Worm (Caenorhabditis elegans): Measurements from ENCODE around the gene mlc-6.

mlc-6 gene

ce11 chrX:14214520-14215023 lies 31.8 kb downstream of the mlc-6 start, which contains the start of gene K06G5.1:
TSS of gene K06G5.1 (plus strand) at chrX:14214973.
- no peak for TF ChIP-seq nhr-11 (tag; optimal IDR thresholded peaks at IDR 0.05)
- TF ChIP-seq elt-2 (tag; optimal IDR thresholded peaks at IDR 0.05) = peak; percentile 85
- no peak for TF ChIP-seq ttx-3 (tag; optimal IDR thresholded peaks at IDR 0.05)
- no peak for TF ChIP-seq ceh-2 (tag; optimal IDR thresholded peaks at IDR 0.05)
- TF ChIP-seq unc-55 (GFP tag; optimal IDR thresholded peaks at IDR 0.05) = no peak
- TF ChIP-seq tbx-7 (tag; optimal IDR thresholded peaks at IDR 0.05) = no peak
- TF ChIP-seq C38D4.7 (GFP tag; optimal IDR thresholded peaks at IDR 0.05) = no peak
- TF ChIP-seq K09A11.1 (tag; optimal IDR thresholded peaks at IDR 0.05; ENCODE audit: insufficient read depth) = no peak

- TF ChIP-seq K02D7.2 (tag; optimal IDR thresholded peaks at IDR 0.05) (no peak), npax-4 (tag; optimal IDR thresholded peaks at IDR 0.05) (no peak), ceh-30 (tag; optimal IDR thresholded peaks at IDR 0.05) (no peak), pat-9 (tag; optimal IDR thresholded peaks at IDR 0.05) (no peak), ets-4 (tag; optimal IDR thresholded peaks at IDR 0.05) (no peak), nhr-232 (tag; optimal IDR thresholded peaks at IDR 0.05) (no peak), hlh-8 (tag; optimal IDR thresholded peaks at IDR 0.05) (no peak), ahr-1 (tag; optimal IDR thresholded peaks at IDR 0.05) (no peak), ceh-31 (tag; optimal IDR thresholded peaks at IDR 0.05) (no peak)
Measured at ce11 chrX:14213314-14213713, 33.1 kb downstream of the mlc-6 start.

- TF ChIP-seq T23F11.4 (GFP tag; optimal IDR thresholded peaks at IDR 0.05) = no peak
- peak; percentile 75 for TF ChIP-seq elt-2 (tag; optimal IDR thresholded peaks at IDR 0.05)
- TF ChIP-seq ztf-16 (tag; optimal IDR thresholded peaks at IDR 0.05) = no peak
Measured at ce11 chrX:14207942-14208341, 38.5 kb downstream of the mlc-6 start, which contains the start of gene ceh-37. TSS of gene ceh-37 (minus strand) at chrX:14208000.

DNA sequence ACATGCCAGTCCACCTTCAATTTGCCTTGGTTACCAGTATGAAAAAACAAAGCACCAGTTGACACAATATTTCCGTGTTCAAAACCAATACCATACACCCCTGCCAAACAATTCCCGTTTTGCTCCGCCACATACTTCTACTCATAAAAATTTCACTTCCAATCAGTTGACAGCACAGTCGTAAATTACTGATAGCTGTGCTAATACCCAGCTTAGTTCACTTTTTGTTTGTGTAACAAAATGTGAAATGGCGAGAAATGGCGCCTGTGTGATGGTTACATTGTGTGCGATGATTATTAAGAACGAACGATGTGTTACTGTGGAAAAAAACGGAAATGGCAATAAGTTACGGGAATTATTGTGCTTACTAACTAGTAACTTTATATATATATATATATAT lies 40.1 kb downstream of the mlc-6 start:
- TF ChIP-seq hlh-13 (GFP tag; optimal IDR thresholded peaks at IDR 0.05) = no peak
- TF ChIP-seq hlh-6 (tag; optimal IDR thresholded peaks at IDR 0.05) = no peak
- TF ChIP-seq ceh-45 (GFP tag; IDR thresholded peaks at IDR 0.05) = no peak
- TF ChIP-seq K09A11.1 (tag; optimal IDR thresholded peaks at IDR 0.05; ENCODE audit: insufficient read depth) = no peak
- TF ChIP-seq ceh-19 (GFP tag; optimal IDR thresholded peaks at IDR 0.05) = no peak
- no peak for TF ChIP-seq ceh-22 (tag; optimal IDR thresholded peaks at IDR 0.05)
- no peak for TF ChIP-seq K02D7.2 (tag; optimal IDR thresholded peaks at IDR 0.05)
- TF ChIP-seq unc-42 (tag; optimal IDR thresholded peaks at IDR 0.05) = no peak

Measured in whole organism, late embryonic.